Fruit fly (Drosophila melanogaster) whole organism, prepupa: Measurements from ENCODE around the gene Tim9b.

ENCODE experiments used
- Blimp-1 ChIP-seq: fragments of 200-800 bp; sonication (Bioruptor generic); optimal IDR thresholded peaks from 3 replicates; lab custom pipeline; 2017; ENCODE audit warnings: missing biosample characterization, missing genetic modification characterization, mild to moderate bottlenecking, moderate library complexity, missing genetic modification reagents
- CG10631 ChIP-seq: fragments of 200-800 bp; sonication (Bioruptor generic); optimal IDR thresholded peaks from 2 replicates; lab custom pipeline; 2016; ENCODE audit warnings: missing biosample characterization, missing genetic modification characterization
- CG10669 ChIP-seq: fragments of 200-800 bp; sonication (Bioruptor generic); optimal IDR thresholded peaks from 3 replicates; lab custom pipeline; 2018; ENCODE audit warnings: missing biosample characterization, mild to moderate bottlenecking, missing genetic modification characterization, moderate library complexity
- CG11294 ChIP-seq: fragments of 200-800 bp; sonication (Bioruptor generic); IDR thresholded peaks from 2 replicates; pipeline ENCODE4 v1.3.6; 2022; ENCODE audit warnings: missing biosample characterization, missing genetic modification characterization
- CG11762 ChIP-seq: fragments of 200-800 bp; sonication (Bioruptor generic); optimal IDR thresholded peaks from 3 replicates; lab custom pipeline; 2016; ENCODE audit warnings: missing biosample characterization, missing genetic modification characterization; ENCODE audit not compliant: insufficient read depth
- CG11902 ChIP-seq: fragments of 200-800 bp; sonication (Bioruptor generic); optimal IDR thresholded peaks from 3 replicates; lab custom pipeline; 2016; ENCODE audit warnings: missing biosample characterization, missing genetic modification characterization
- CG15336 ChIP-seq: fragments of 200-800 bp; sonication (Bioruptor generic); IDR thresholded peaks from 2 replicates; pipeline ENCODE4 v1.3.6; 2022; ENCODE audit warnings: missing biosample characterization, missing genetic modification characterization
- CG1621 ChIP-seq: fragments of 200-800 bp; sonication (Bioruptor generic); optimal IDR thresholded peaks from 3 replicates; lab custom pipeline; 2018; ENCODE audit warnings: missing biosample characterization, mild to moderate bottlenecking, missing genetic modification characterization
- CG16779 ChIP-seq: fragments of 200-800 bp; sonication (Bioruptor generic); optimal IDR thresholded peaks from 3 replicates; lab custom pipeline; 2017; ENCODE audit warnings: missing biosample characterization, mild to moderate bottlenecking, missing genetic modification characterization
- CG3032 ChIP-seq: fragments of 200-800 bp; optimal IDR thresholded peaks from 2 replicates; lab custom pipeline; 2019; ENCODE audit warnings: missing biosample characterization, mild to moderate bottlenecking, missing genetic modification characterization, moderate library complexity
- CG31627 ChIP-seq: fragments of 200-800 bp; sonication (Bioruptor generic); optimal IDR thresholded peaks from 3 replicates; lab custom pipeline; 2016; ENCODE audit warnings: missing biosample characterization, missing genetic modification characterization
- CG32006 ChIP-seq: fragments of 200-800 bp; sonication (Bioruptor generic); optimal IDR thresholded peaks from 3 replicates; lab custom pipeline; 2017; ENCODE audit warnings: missing biosample characterization, mild to moderate bottlenecking, missing genetic modification characterization
- CG4318 ChIP-seq: fragments of 200-800 bp; sonication (Bioruptor generic); optimal IDR thresholded peaks from 3 replicates; lab custom pipeline; 2017; ENCODE audit warnings: missing biosample characterization, mild to moderate bottlenecking, missing genetic modification characterization
- CG6163 ChIP-seq: fragments of 200-800 bp; sonication (Bioruptor generic); IDR thresholded peaks from 3 replicates; pipeline ENCODE4 v1.3.6; 2022; ENCODE audit warnings: missing biosample characterization, missing genetic modification characterization
- CG6276 ChIP-seq: fragments of 200-800 bp; sonication (Bioruptor generic); optimal IDR thresholded peaks from 2 replicates; lab custom pipeline; 2017; ENCODE audit warnings: missing biosample characterization, mild to moderate bottlenecking, missing genetic modification characterization
- CG6792 ChIP-seq: fragments of 200-800 bp; sonication (Bioruptor generic); optimal IDR thresholded peaks from 3 replicates; lab custom pipeline; 2016; ENCODE audit warnings: missing biosample characterization, missing genetic modification characterization
- CG6808 ChIP-seq: fragments of 200-800 bp; sonication (Bioruptor generic); optimal IDR thresholded peaks from 3 replicates; lab custom pipeline; 2017; ENCODE audit warnings: missing biosample characterization, missing genetic modification characterization, mild to moderate bottlenecking, moderate library complexity, missing genetic modification reagents
- CG7368 ChIP-seq: fragments of 200-800 bp; sonication (Bioruptor generic); optimal IDR thresholded peaks from 3 replicates; lab custom pipeline; 2016; ENCODE audit warnings: missing biosample characterization, missing genetic modification characterization
- CG8119 ChIP-seq: fragments of 200-800 bp; sonication (Bioruptor generic); IDR thresholded peaks from 3 replicates; pipeline ENCODE4 v1.3.6; 2022; ENCODE audit warnings: missing biosample characterization, missing genetic modification characterization
- CG8319 ChIP-seq: fragments of 200-800 bp; sonication (Bioruptor generic); optimal IDR thresholded peaks from 3 replicates; lab custom pipeline; 2016; ENCODE audit warnings: missing biosample characterization, missing genetic modification characterization
- CG8632 ChIP-seq: fragments of 200-800 bp; sonication (Bioruptor generic); optimal IDR thresholded peaks from 3 replicates; lab custom pipeline; 2016; ENCODE audit warnings: missing biosample characterization, missing genetic modification characterization
- CG9139 ChIP-seq: fragments of 200-800 bp; sonication (Bioruptor generic); optimal IDR thresholded peaks from 3 replicates; lab custom pipeline; 2017; ENCODE audit warnings: missing biosample characterization, mild to moderate bottlenecking, missing genetic modification characterization
- Eip78C ChIP-seq: fragments of 200-800 bp; sonication (Bioruptor generic); peaks from one replicate; lab custom pipeline; 2016; ENCODE audit warnings: missing biosample characterization, missing genetic modification characterization
- Eip93F ChIP-seq: fragments of 200-800 bp; sonication (Bioruptor generic); optimal IDR thresholded peaks from 2 replicates; lab custom pipeline; 2016; ENCODE audit warnings: missing biosample characterization, mild to moderate bottlenecking, missing genetic modification characterization
- Ets21C ChIP-seq: fragments of 200-800 bp; sonication (Bioruptor generic); optimal IDR thresholded peaks from 3 replicates; lab custom pipeline; 2016; ENCODE audit warnings: missing biosample characterization, missing genetic modification characterization
- Ets96B ChIP-seq: fragments of 200-800 bp; optimal IDR thresholded peaks from 2 replicates; lab custom pipeline; 2019; ENCODE audit warnings: missing biosample characterization, mild to moderate bottlenecking, missing genetic modification characterization, moderate library complexity
- Gug ChIP-seq: fragments of 200-800 bp; sonication (Bioruptor generic); IDR thresholded peaks from 2 replicates; pipeline ENCODE4 v1.3.6; 2022; ENCODE audit warnings: missing biosample characterization, missing genetic modification characterization
- Hr38 ChIP-seq: sonication (Bioruptor generic); optimal IDR thresholded peaks from 2 replicates; lab custom pipeline; 2016; ENCODE audit warnings: missing biosample characterization, missing genetic modification characterization
- Hr39 ChIP-seq: fragments of 200-800 bp; sonication (Bioruptor generic); optimal IDR thresholded peaks from 2 replicates; lab custom pipeline; 2016; ENCODE audit warnings: missing biosample characterization, missing genetic modification characterization
- Hr4 ChIP-seq: fragments of 200-800 bp; sonication (Bioruptor generic); optimal IDR thresholded peaks from 3 replicates; lab custom pipeline; 2016; ENCODE audit warnings: missing biosample characterization, missing genetic modification characterization
- Lpt ChIP-seq: fragments of 200-800 bp; sonication (Bioruptor generic); optimal IDR thresholded peaks from 3 replicates; lab custom pipeline; 2016; ENCODE audit warnings: missing biosample characterization, missing genetic modification characterization
- Met ChIP-seq: fragments of 200-800 bp; sonication (Bioruptor generic); optimal IDR thresholded peaks from 3 replicates; lab custom pipeline; 2016; ENCODE audit warnings: missing biosample characterization, missing genetic modification characterization
- OdsH ChIP-seq: fragments of 200-800 bp; sonication (Bioruptor generic); optimal IDR thresholded peaks from 3 replicates; lab custom pipeline; 2016; ENCODE audit warnings: missing biosample characterization, missing genetic modification characterization
- Sox102F ChIP-seq: fragments of 200-800 bp; sonication (Bioruptor generic); optimal IDR thresholded peaks from 2 replicates; lab custom pipeline; 2016; ENCODE audit warnings: missing biosample characterization, mild to moderate bottlenecking, missing genetic modification characterization
- Sox14 ChIP-seq: fragments of 200-800 bp; sonication (Bioruptor generic); optimal IDR thresholded peaks from 3 replicates; lab custom pipeline; 2016; ENCODE audit warnings: missing biosample characterization, missing genetic modification characterization
- Sox15 ChIP-seq: fragments of 200-800 bp; sonication (Bioruptor generic); optimal IDR thresholded peaks from 3 replicates; lab custom pipeline; 2016; ENCODE audit warnings: missing biosample characterization, missing genetic modification characterization
- achi ChIP-seq: fragments of 200-800 bp; sonication (Bioruptor generic); optimal IDR thresholded peaks from 3 replicates; lab custom pipeline; 2016; ENCODE audit warnings: missing biosample characterization, missing genetic modification characterization
- acj6 ChIP-seq: fragments of 200-800 bp; sonication (Bioruptor generic); optimal IDR thresholded peaks from 3 replicates; lab custom pipeline; 2016; ENCODE audit warnings: missing biosample characterization, missing genetic modification characterization
- cyc ChIP-seq: fragments of 200-800 bp; sonication (Bioruptor generic); optimal IDR thresholded peaks from 3 replicates; lab custom pipeline; 2016; ENCODE audit warnings: missing biosample characterization, missing genetic modification characterization
- dsx ChIP-seq: fragments of 200-800 bp; optimal IDR thresholded peaks from 3 replicates; lab custom pipeline; 2019; ENCODE audit warnings: missing biosample characterization, mild to moderate bottlenecking, missing genetic modification characterization, moderate library complexity; ENCODE audit not compliant: poor library complexity, severe bottlenecking
- eg ChIP-seq: fragments of 200-800 bp; sonication (Bioruptor generic); IDR thresholded peaks from 3 replicates; pipeline ENCODE4 v1.3.6; 2022; ENCODE audit warnings: missing biosample characterization, missing genetic modification characterization
- esn ChIP-seq: fragments of 200-800 bp; sonication (Bioruptor generic); optimal IDR thresholded peaks from 2 replicates; lab custom pipeline; 2016; ENCODE audit warnings: missing biosample characterization, mild to moderate bottlenecking, missing genetic modification characterization, moderate library complexity
- fd59A ChIP-seq: fragments of 200-800 bp; sonication (Bioruptor generic); optimal IDR thresholded peaks from 2 replicates; lab custom pipeline; 2017; ENCODE audit warnings: missing biosample characterization, mild to moderate bottlenecking, missing genetic modification characterization, missing genetic modification reagents
- fd85E ChIP-seq: fragments of 200-800 bp; sonication (Bioruptor generic); optimal IDR thresholded peaks from 3 replicates; lab custom pipeline; 2016; ENCODE audit warnings: missing biosample characterization, missing genetic modification characterization
- lz ChIP-seq: fragments of 200-800 bp; sonication (Bioruptor generic); optimal IDR thresholded peaks from 3 replicates; lab custom pipeline; 2016; ENCODE audit warnings: missing biosample characterization, missing genetic modification characterization
- net ChIP-seq: fragments of 200-800 bp; sonication (Bioruptor generic); optimal IDR thresholded peaks from 3 replicates; lab custom pipeline; 2016; ENCODE audit warnings: missing biosample characterization, missing genetic modification characterization
- pdm3 ChIP-seq: fragments of 200-800 bp; sonication (Bioruptor generic); optimal IDR thresholded peaks from 3 replicates; lab custom pipeline; 2016; ENCODE audit warnings: missing biosample characterization, missing genetic modification characterization
- spab ChIP-seq: fragments of 200-800 bp; sonication (Bioruptor generic); optimal IDR thresholded peaks from 2 replicates; lab custom pipeline; 2017; ENCODE audit warnings: missing biosample characterization, mild to moderate bottlenecking, missing genetic modification characterization, missing genetic modification reagents
- ss ChIP-seq, 2 experiments: fragments of 200-800 bp; sonication (Bioruptor generic); optimal IDR thresholded peaks; 2 replicates in 1 of 2; 3 replicates in 1 of 2; lab custom pipeline; 2017 to 2018; ENCODE audit warnings: mild to moderate bottlenecking in 2 of 2, missing biosample characterization in 2 of 2, missing genetic modification characterization in 2 of 2, moderate library complexity in 1 of 2
- svp ChIP-seq: fragments of 200-800 bp; sonication (Bioruptor generic); peaks from one replicate; lab custom pipeline; 2016; ENCODE audit warnings: missing biosample characterization, missing genetic modification characterization
- topi ChIP-seq: fragments of 200-800 bp; sonication (Bioruptor generic); optimal IDR thresholded peaks from 3 replicates; lab custom pipeline; 2016; ENCODE audit warnings: missing biosample characterization, missing genetic modification characterization
- vri ChIP-seq: fragments of 200-800 bp; sonication (Bioruptor generic); optimal IDR thresholded peaks from 3 replicates; lab custom pipeline; 2016; ENCODE audit warnings: missing biosample characterization, mild to moderate bottlenecking, missing genetic modification characterization

The Tim9b gene

dm6 chrX:19603953-19604352 lies 14.4 kb downstream of the Tim9b start:
- TF ChIP-seq CG6792 (GFP tag; lab: Kevin White, UChicago) (peak; percentile 65), CG11294 (peak; percentile 73), CG3032 (peak; percentile 68), OdsH (GFP tag; lab: Kevin White, UChicago) (peak; percentile 67), Sox102F (peak; percentile 37), Gug (GFP tag; lab: Robert Waterston, UW) (peak; percentile 76), CG8319 (GFP tag; lab: Kevin White, UChicago) (peak; percentile 54), acj6 (GFP tag; lab: Kevin White, UChicago) (peak; percentile 63), Blimp-1 (GFP tag; lab: Kevin White, UChicago) (peak; percentile 8), Met (GFP tag; lab: Kevin White, UChicago) (peak; percentile 75), CG32006 (GFP tag; lab: Kevin White, UChicago) (peak; percentile 83), Sox14 (GFP tag; lab: Kevin White, UChicago) (peak; percentile 69), dsx (peak; percentile 66), vri (GFP tag; lab: Kevin White, UChicago) (peak; percentile 39), Hr38 (GFP tag; lab: Kevin White, UChicago) (no peak), Hr39 (GFP tag; lab: Kevin White, UChicago) (peak; percentile 48), Eip78C (GFP tag; lab: Kevin White, UChicago) (peak; percentile 92), pdm3 (GFP tag; lab: Kevin White, UChicago) (peak; percentile 66), CG10669 (peak; percentile 61), Hr4 (GFP tag; lab: Kevin White, UChicago) (peak; percentile 85), topi (peak; percentile 83), CG8119 (peak; percentile 85), CG6276 (GFP tag; lab: Kevin White, UChicago) (peak; percentile 61), svp (GFP tag; lab: Kevin White, UChicago) (peak; percentile 74), CG1621 (tag; lab: Kevin White, UChicago) (peak; percentile 27), Eip93F (peak; percentile 12), cyc (GFP tag; lab: Kevin White, UChicago) (peak; percentile 66), CG15336 (GFP tag; lab: Robert Waterston, UW) (peak; percentile 86), CG31627 (peak; percentile 43), spab (peak; percentile 54), CG16779 (tag; lab: Kevin White, UChicago) (peak; percentile 57), eg (peak; percentile 89), CG6163 (GFP tag; lab: Robert Waterston, UW) (peak; percentile 89), Ets21C (GFP tag; lab: Kevin White, UChicago) (no peak), CG10631 (peak; percentile 81), Ets96B (tag; lab: Kevin White, UChicago) (peak; percentile 68), Sox15 (GFP tag; lab: Kevin White, UChicago) (peak; percentile 42), fd59A (GFP tag; lab: Kevin White, UChicago) (peak; percentile 55), CG11762 (GFP tag; lab: Kevin White, UChicago) (peak; percentile 40), net (GFP tag; lab: Kevin White, UChicago) (peak; percentile 63), achi (peak; percentile 74), ss (GFP tag; optimal IDR thresholded peaks at IDR 0.05; lab: Kevin White, UChicago) (peak; percentile 60 to 61), CG4318 (GFP tag; lab: Kevin White, UChicago) (peak; percentile 65), Lpt (peak; percentile 60), CG7368 (GFP tag; lab: Kevin White, UChicago) (peak; percentile 60), CG8632 (GFP tag; lab: Kevin White, UChicago) (peak; percentile 21), lz (GFP tag; lab: Kevin White, UChicago) (peak; percentile 70), CG9139 (no peak), esn (GFP tag; lab: Kevin White, UChicago) (peak; percentile 64), CG6808 (GFP tag; lab: Kevin White, UChicago) (peak; percentile 54), CG11902 (GFP tag; lab: Kevin White, UChicago) (peak; percentile 58), fd85E (GFP tag; lab: Kevin White, UChicago) (no peak)
